Fruit fly (Drosophila melanogaster): Measurements from ENCODE around the gene CG14352.
A peak's percentile ranks its signal among the peaks of the same experiment; 100 is the strongest.

CG14352 gene

DNA sequence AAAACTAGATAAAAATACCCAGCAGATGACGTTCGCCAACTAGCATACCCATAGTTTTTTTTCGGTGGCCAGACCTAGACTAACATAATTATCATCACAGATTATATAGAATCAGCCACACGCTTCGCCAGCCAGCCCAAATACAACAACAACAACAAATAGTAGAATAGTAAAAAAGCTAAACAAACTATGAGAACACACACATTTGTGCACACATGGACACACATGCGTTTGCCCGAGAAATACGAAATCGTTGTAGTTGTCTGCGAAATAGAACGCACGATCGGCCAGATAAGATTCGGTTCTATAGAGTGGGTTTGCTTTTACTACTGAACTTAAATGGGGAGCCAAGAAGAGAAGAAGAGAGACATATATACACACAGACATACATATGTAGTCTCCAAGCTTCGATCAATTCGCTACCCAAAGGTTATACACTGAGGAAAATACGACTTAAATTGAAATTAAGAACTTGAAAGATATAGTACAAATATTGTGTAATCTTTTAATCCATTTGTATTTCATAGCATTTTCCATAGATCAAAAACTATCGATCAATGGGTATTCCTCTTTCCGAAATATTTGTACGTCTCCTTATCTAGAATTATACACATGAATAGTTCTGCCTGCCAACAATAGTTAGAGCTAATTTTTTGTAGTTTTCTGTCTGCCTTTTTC, 16.8 kb downstream of the CG14352 start:
- TF ChIP-seq dl (GFP tag; optimal IDR thresholded peaks at IDR 0.05; ENCODE audit: insufficient read depth in 1 of 2, partially characterized antibody in 2 of 2) = no peak
- TF ChIP-seq Vsx2 (GFP tag; optimal IDR thresholded peaks at IDR 0.05; ENCODE audit: partially characterized antibody) = no peak
- TF ChIP-seq sv (GFP tag; optimal IDR thresholded peaks at IDR 0.05) = peak; percentile 69
- TF ChIP-seq Jra (GFP tag; optimal IDR thresholded peaks at IDR 0.05) = no peak
- no peak for TF ChIP-seq GATAd (GFP tag; optimal IDR thresholded peaks at IDR 0.05)

DNA sequence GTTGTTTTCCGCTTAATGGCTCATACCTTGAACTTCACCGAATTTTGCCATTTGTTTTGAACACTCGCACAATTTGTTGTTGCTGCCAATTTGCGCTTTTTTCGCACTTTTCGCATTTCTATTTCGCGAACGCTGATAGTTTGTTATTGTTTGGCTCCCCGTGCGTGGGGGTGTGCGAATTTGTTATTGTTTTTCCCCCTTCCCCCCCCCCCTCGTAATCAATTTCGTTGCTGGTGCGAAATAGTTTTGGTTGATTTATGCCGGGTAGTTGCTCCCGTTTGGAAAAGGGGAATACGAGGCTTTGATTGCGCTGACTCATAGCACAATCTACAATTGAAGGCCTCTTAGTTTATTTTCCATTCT, 17.3 kb downstream of the CG14352 start:
- TF ChIP-seq foxo (GFP tag; optimal IDR thresholded peaks at IDR 0.05) (no peak), Dfd (GFP tag; optimal IDR thresholded peaks at IDR 0.05) (peak; percentile 68)

DNA sequence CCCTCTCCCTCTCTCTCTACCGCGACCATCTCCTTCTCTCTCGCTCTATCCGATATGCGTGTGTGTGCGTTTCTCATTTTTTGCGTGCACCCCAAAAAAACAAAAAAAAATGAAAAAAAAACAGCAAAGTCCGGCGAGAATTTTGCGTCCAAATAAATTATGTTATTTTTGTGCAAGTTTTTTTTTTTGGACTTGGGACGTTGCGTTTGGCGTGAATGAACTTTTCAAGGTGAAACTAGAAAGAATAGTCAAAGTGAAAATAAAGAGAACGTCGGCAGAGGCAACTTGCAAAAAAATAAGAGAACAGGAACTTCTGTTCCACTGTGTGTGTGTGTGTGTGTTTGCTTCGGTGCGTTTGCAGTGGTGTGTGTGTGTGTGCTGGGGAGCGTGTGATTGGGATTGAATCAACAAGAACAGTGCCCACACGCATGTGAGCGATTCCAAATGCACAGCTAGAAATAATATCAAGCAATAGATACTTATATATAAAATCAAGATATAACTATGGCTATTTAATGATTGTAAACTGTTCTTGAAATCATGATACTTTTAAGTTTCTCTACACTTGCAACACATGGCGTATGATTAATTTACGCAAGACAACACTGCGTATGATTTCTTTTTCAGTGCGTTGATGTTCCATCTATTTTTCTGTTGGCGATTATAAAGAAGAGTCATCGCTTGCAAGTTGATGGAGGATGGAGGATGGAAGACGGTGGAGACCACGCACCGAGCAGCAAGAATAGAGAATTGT, 18.2 kb downstream of the CG14352 start:
- TF ChIP-seq brk (GFP tag; optimal IDR thresholded peaks at IDR 0.05) (no peak), h (GFP tag; optimal IDR thresholded peaks at IDR 0.05) (no peak), Abd-B (GFP tag; optimal IDR thresholded peaks at IDR 0.05) (no peak), Dfd (GFP tag; optimal IDR thresholded peaks at IDR 0.05) (peak; percentile 76), fru (GFP tag; optimal IDR thresholded peaks at IDR 0.05) (no peak), rgr (GFP tag; optimal IDR thresholded peaks at IDR 0.05) (no peak), dmrt93B (GFP tag; optimal IDR thresholded peaks at IDR 0.05) (no peak), sage (GFP tag; optimal IDR thresholded peaks at IDR 0.05) (no peak), Hr83 (GFP tag; optimal IDR thresholded peaks at IDR 0.05; ENCODE audit: poor library complexity, severe bottlenecking) (no peak), Myc (optimal IDR thresholded peaks at IDR 0.05) (no peak), CG9705 (GFP tag; optimal IDR thresholded peaks at IDR 0.05) (no peak), sv (GFP tag; optimal IDR thresholded peaks at IDR 0.05) (peak; percentile 32), tai (GFP tag; optimal IDR thresholded peaks at IDR 0.05) (no peak), psq (GFP tag; optimal IDR thresholded peaks at IDR 0.05) (no peak)

dm6 chr2L:1630576-1630975, 19.4 kb downstream of the CG14352 start:
- no peak for TF ChIP-seq dl (GFP tag; optimal IDR thresholded peaks at IDR 0.05; ENCODE audit: insufficient read depth in 1 of 2, partially characterized antibody in 2 of 2)
- no peak for TF ChIP-seq GATAd (GFP tag; optimal IDR thresholded peaks at IDR 0.05)
- no peak for TF ChIP-seq Sp1 (GFP tag; optimal IDR thresholded peaks at IDR 0.05)
- TF ChIP-seq lola (GFP tag; optimal IDR thresholded peaks at IDR 0.05) = no peak
- TF ChIP-seq N (GFP tag; optimal IDR thresholded peaks at IDR 0.05) = no peak
- no peak for TF ChIP-seq OdsH (GFP tag; optimal IDR thresholded peaks at IDR 0.05)
- no peak for TF ChIP-seq CG32264 (GFP tag; optimal IDR thresholded peaks at IDR 0.05)
- TF ChIP-seq Dif (GFP tag; optimal IDR thresholded peaks at IDR 0.05; ENCODE audit: partially characterized antibody) = no peak
- no peak for TF ChIP-seq psq (GFP tag; optimal IDR thresholded peaks at IDR 0.05)

DNA sequence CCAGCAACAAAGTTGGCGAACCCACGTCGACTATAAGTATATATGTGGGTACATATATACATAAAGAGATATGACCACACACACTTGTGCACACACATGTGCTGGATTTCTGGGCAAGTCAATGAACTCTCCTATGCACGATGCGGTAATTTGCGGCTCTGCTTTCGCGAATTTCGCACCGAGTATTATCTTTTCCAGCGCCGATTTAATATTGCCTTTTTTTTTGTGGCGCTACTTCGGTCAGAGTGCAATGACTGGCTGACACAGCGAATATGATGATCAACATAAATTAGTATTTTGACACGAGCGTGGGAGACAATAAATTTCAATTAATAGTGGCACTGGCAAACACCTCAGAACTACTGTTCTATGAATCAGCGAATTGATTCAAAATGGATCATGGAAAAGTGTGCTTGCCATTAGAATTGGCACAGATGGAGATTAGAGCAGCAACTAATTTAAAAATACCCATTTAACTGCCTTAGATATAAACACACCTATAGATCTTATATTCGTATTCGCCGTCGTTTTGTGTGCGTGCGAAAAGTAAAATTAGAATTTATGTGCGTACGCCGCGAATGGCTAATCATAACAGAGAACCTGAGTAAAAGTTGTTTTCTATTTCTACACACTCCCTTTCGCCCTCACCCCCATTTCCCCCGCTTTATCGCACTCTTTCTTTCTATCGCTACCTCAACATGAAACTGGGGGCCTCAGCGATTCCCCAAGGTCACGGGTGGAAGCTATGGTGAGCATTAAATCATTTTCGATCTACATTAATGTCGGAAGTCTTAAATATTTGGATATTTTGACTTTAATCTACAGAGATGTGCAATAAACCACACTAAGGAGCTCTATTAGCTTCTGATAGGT, 20.5 kb downstream of the CG14352 start:
- TF ChIP-seq br (GFP tag; optimal IDR thresholded peaks at IDR 0.05) = no peak
- TF ChIP-seq jim (GFP tag; optimal IDR thresholded peaks at IDR 0.05) = no peak
- TF ChIP-seq Hr78 (GFP tag; optimal IDR thresholded peaks at IDR 0.05) = no peak
- no peak for TF ChIP-seq Mio (GFP tag; optimal IDR thresholded peaks at IDR 0.05)
- TF ChIP-seq lola (GFP tag; optimal IDR thresholded peaks at IDR 0.05) = no peak
- TF ChIP-seq Dfd (GFP tag; optimal IDR thresholded peaks at IDR 0.05) = no peak
- TF ChIP-seq GATAd (GFP tag; optimal IDR thresholded peaks at IDR 0.05) = no peak
- TF ChIP-seq h (GFP tag; optimal IDR thresholded peaks at IDR 0.05) = no peak
- TF ChIP-seq N (GFP tag; optimal IDR thresholded peaks at IDR 0.05) = no peak
- no peak for TF ChIP-seq foxo (GFP tag; optimal IDR thresholded peaks at IDR 0.05)

All from whole organism, wandering third instar larva.